Worm (Caenorhabditis elegans) whole organism, L3 larva: ENCODE measurements around the gene W04B5.8.

ENCODE experiments used
- elt-2 ChIP-seq: sonication (generic microtip); optimal IDR thresholded peaks from 2 replicates; lab custom pipeline; 2016; ENCODE audit warnings: missing genetic modification reagents, mild to moderate bottlenecking, missing genetic modification characterization, missing compliant biosample characterization
- elt-3 ChIP-seq, 3 experiments: fragments of 150-350 bp in 1 of 3; sonication (generic microtip) in 2 of 3; optimal IDR thresholded peaks; 2 replicates in 2 of 3; 4 replicates in 1 of 3; lab custom pipeline; 2014 to 2017; ENCODE audit warnings: missing biosample characterization in 3 of 3, missing genetic modification characterization in 3 of 3
- fos-1 ChIP-seq: fragments of 150-350 bp; optimal IDR thresholded peaks from 2 replicates; lab custom pipeline; 2014; ENCODE audit warnings: missing biosample characterization, missing genetic modification characterization
- nhr-11 ChIP-seq: fragments of 150-350 bp; optimal IDR thresholded peaks from 2 replicates; lab custom pipeline; 2014; ENCODE audit warnings: missing biosample characterization, missing genetic modification characterization
- nhr-237 ChIP-seq: fragments of 150-350 bp; optimal IDR thresholded peaks from 2 replicates; lab custom pipeline; 2014; ENCODE audit warnings: missing biosample characterization, missing genetic modification characterization
- skn-1 ChIP-seq: fragments of 150-350 bp; optimal IDR thresholded peaks from 2 replicates; lab custom pipeline; 2014; ENCODE audit warnings: missing biosample characterization, missing genetic modification characterization
- unc-62 ChIP-seq: fragments of 150-350 bp; sonication (generic microtip); optimal IDR thresholded peaks from 4 replicates; lab custom pipeline; 2014; ENCODE audit warnings: missing biosample characterization, missing genetic modification reagents, missing genetic modification characterization
- zag-1 ChIP-seq: fragments of 150-350 bp; optimal IDR thresholded peaks from 2 replicates; lab custom pipeline; 2014; ENCODE audit warnings: missing biosample characterization, missing genetic modification characterization
- ztf-11 ChIP-seq: fragments of 150-350 bp; optimal IDR thresholded peaks from 2 replicates; lab custom pipeline; 2014; ENCODE audit warnings: missing biosample characterization, missing genetic modification characterization

ce11 chrIII:2410925-2411450 lies 15.1 kb upstream of the W04B5.8 start, which contains the start of gene mrpl-30:
- TF ChIP-seq elt-2 (tag; lab: Kevin White, UChicago) (no peak), unc-62 (GFP tag; lab: Kevin White, UChicago) (no peak), elt-3 (tag; optimal IDR thresholded peaks at IDR 0.05; lab: Kevin White, UChicago) (no peak), ztf-11 (tag; lab: Kevin White, UChicago) (no peak), nhr-11 (tag; lab: Kevin White, UChicago) (no peak), skn-1 (no peak), nhr-237 (no peak), fos-1 (tag; lab: Kevin White, UChicago) (no peak), zag-1 (tag; lab: Kevin White, UChicago) (no peak)
